Worm (Caenorhabditis elegans): ENCODE results near the gene dhs-17.
A peak's percentile ranks its signal among the peaks of the same experiment; 100 is the strongest.

dhs-17 gene

ce11 chrV:6053188-6053687, 18.6 kb upstream of the dhs-17 start, which contains the start of gene seip-1 (continued):
- TF ChIP-seq nhr-111 (GFP tag; optimal IDR thresholded peaks at IDR 0.05) (no peak), F37D6.2 (tag; optimal IDR thresholded peaks at IDR 0.05) (peak; percentile 37), pha-4 (GFP tag; IDR thresholded peaks at IDR 0.05) (no peak; the same call in 1 of the 2 replicates), pha-4 (tag; optimal IDR thresholded peaks at IDR 0.05) (peak; percentile 90), F10B5.3 (tag; optimal IDR thresholded peaks at IDR 0.05) (no peak), T20F7.1 (GFP tag; optimal IDR thresholded peaks at IDR 0.05) (peak; percentile 78), lin-15B (tag; optimal IDR thresholded peaks at IDR 0.05) (no peak), unc-62 (GFP tag; optimal IDR thresholded peaks at IDR 0.05 in 1 of 2) (peak in 1 of 2 experiments; percentile 98), unc-62 (tag; optimal IDR thresholded peaks at IDR 0.05) (no peak), lsy-2 (tag; optimal IDR thresholded peaks at IDR 0.05) (peak; percentile 24 to 91), ama-1 (optimal IDR thresholded peaks at IDR 0.05) (peak; percentile 5), ces-1 (GFP tag; optimal IDR thresholded peaks at IDR 0.05) (no peak), dmd-9 (GFP tag; IDR thresholded peaks at IDR 0.05) (no peak), mdl-1 (tag; optimal IDR thresholded peaks at IDR 0.05) (peak in 1 of 2 experiments; percentile 73), pqm-1 (tag; optimal IDR thresholded peaks at IDR 0.05) (peak; percentile 46), tra-1 (GFP tag; IDR thresholded peaks at IDR 0.05) (peak; percentile 60; the same call in 1 of the 2 replicates), aha-1 (tag) (peak; percentile 29), set-16 (GFP tag; IDR thresholded peaks at IDR 0.05) (no peak), ctbp-1 (GFP tag; IDR thresholded peaks at IDR 0.05) (peak; percentile 71), aly-2 (tag; optimal IDR thresholded peaks at IDR 0.05) (no peak), zfp-3 (GFP tag; conservative IDR thresholded peaks at IDR 0.05) (no peak), php-3 (GFP tag; IDR thresholded peaks at IDR 0.05) (no peak), hlh-11 (tag; optimal IDR thresholded peaks at IDR 0.05) (peak; percentile 81), mxl-3 (GFP tag; optimal IDR thresholded peaks at IDR 0.05) (no peak), dmd-8 (GFP tag; IDR thresholded peaks at IDR 0.05) (no peak), nhr-25 (tag; optimal IDR thresholded peaks at IDR 0.05; ENCODE audit: borderline replicate concordance, insufficient read depth) (peak; percentile 29), ztf-11 (tag; optimal IDR thresholded peaks at IDR 0.05) (no peak), lin-38 (GFP tag; IDR thresholded peaks at IDR 0.05) (peak; percentile 96), ceh-32 (tag; optimal IDR thresholded peaks at IDR 0.05; ENCODE audit: poor library complexity) (no peak), tag-97 (GFP tag; IDR thresholded peaks at IDR 0.05) (no peak), dve-1 (tag; optimal IDR thresholded peaks at IDR 0.05; ENCODE audit: insufficient read depth) (peak; percentile 87), ztf-7 (tag; optimal IDR thresholded peaks at IDR 0.05) (no peak), zip-2 (tag; optimal IDR thresholded peaks at IDR 0.05) (peak; percentile 16), F49E8.2 (tag; optimal IDR thresholded peaks at IDR 0.05; ENCODE audit: borderline replicate concordance) (no peak), ceh-82 (tag; optimal IDR thresholded peaks at IDR 0.05) (no peak), ceh-28 (tag; optimal IDR thresholded peaks at IDR 0.05) (no peak), gei-8 (GFP tag; optimal IDR thresholded peaks at IDR 0.05) (no peak), fos-1 (tag; optimal IDR thresholded peaks at IDR 0.05) (no peak), mes-2 (tag; optimal IDR thresholded peaks at IDR 0.05; ENCODE audit: poor library complexity, severe bottlenecking) (peak; percentile 90), unc-130 (GFP tag; optimal IDR thresholded peaks at IDR 0.05) (peak; percentile 14), attf-4 (tag; optimal IDR thresholded peaks at IDR 0.05) (no peak), nhr-102 (tag; optimal IDR thresholded peaks at IDR 0.05) (peak; percentile 44), mxl-2 (GFP tag; conservative IDR thresholded peaks at IDR 0.05) (no peak), snpc-1.2 (GFP tag; IDR thresholded peaks at IDR 0.05) (no peak), daf-8 (GFP tag; IDR thresholded peaks at IDR 0.05) (no peak), lim-7 (GFP tag; IDR thresholded peaks at IDR 0.05) (no peak), dpl-1 (GFP tag; optimal IDR thresholded peaks at IDR 0.05) (peak; percentile 78), nhr-77 (tag; optimal IDR thresholded peaks at IDR 0.05) (peak; percentile 96), egl-43 (GFP tag; IDR thresholded peaks at IDR 0.05) (no peak), cey-2 (tag; optimal IDR thresholded peaks at IDR 0.05; ENCODE audit: borderline replicate concordance, insufficient read depth) (no peak), ceh-62 (tag; optimal IDR thresholded peaks at IDR 0.05) (no peak), lin-39 (tag; optimal IDR thresholded peaks at IDR 0.05) (no peak)

Measured in whole organism, L4 larva.